Worm (Caenorhabditis elegans) whole organism, L4 larva: ENCODE results near the gene Y62H9A.16.

ENCODE experiments used
- D1046.2 ChIP-seq: fragments of 200-800 bp; sonication (Bioruptor generic); IDR thresholded peaks from 2 replicates; pipeline ENCODE4 v1.3.6; 2022; ENCODE audit warnings: missing genetic modification characterization, missing compliant biosample characterization
- T26A8.4 ChIP-seq: fragments of 200-800 bp; sonication (Bioruptor generic); IDR thresholded peaks from 2 replicates; pipeline ENCODE4 v1.3.6; 2022; ENCODE audit warnings: missing genetic modification characterization, missing compliant biosample characterization
- Y105C5A.15 ChIP-seq: fragments of 200-800 bp; sonication (Bioruptor generic); IDR thresholded peaks from 2 replicates; pipeline ENCODE4 v1.3.6; 2022; ENCODE audit warnings: missing genetic modification characterization, missing compliant biosample characterization
- aha-1 ChIP-seq: fragments of 150-350 bp; peaks from one replicate; lab custom pipeline; 2014; ENCODE audit warnings: missing biosample characterization, missing genetic modification characterization
- ceh-28 ChIP-seq: fragments of 150-350 bp; optimal IDR thresholded peaks from 2 replicates; lab custom pipeline; 2014; ENCODE audit warnings: missing biosample characterization, missing genetic modification reagents, missing genetic modification characterization
- ctbp-1 ChIP-seq: fragments of 200-800 bp; sonication (Bioruptor generic); IDR thresholded peaks from 2 replicates; pipeline ENCODE4 v1.3.6; 2022; ENCODE audit warnings: missing genetic modification reagents, missing genetic modification characterization, missing compliant biosample characterization
- daf-16 ChIP-seq, 3 experiments: sonication (generic microtip); optimal IDR thresholded peaks; 2 replicates each; lab custom pipeline; 2016 to 2017; ENCODE audit warnings: missing genetic modification characterization in 3 of 3, missing genetic modification reagents in 3 of 3, mild to moderate bottlenecking in 2 of 3, missing compliant biosample characterization in 2 of 3, missing biosample characterization in 1 of 3, moderate library complexity in 1 of 3
- dmd-6 ChIP-seq: fragments of 200-800 bp; sonication (Bioruptor generic); IDR thresholded peaks from 2 replicates; pipeline ENCODE4 v1.3.6; 2022; ENCODE audit warnings: missing genetic modification reagents, missing genetic modification characterization, missing compliant biosample characterization
- dpl-1 ChIP-seq: fragments of 150-350 bp; optimal IDR thresholded peaks from 2 replicates; lab custom pipeline; 2014; ENCODE audit warnings: missing biosample characterization, missing genetic modification reagents, missing genetic modification characterization
- duxl-1 ChIP-seq: sonication (generic microtip); optimal IDR thresholded peaks from 2 replicates; lab custom pipeline; 2016; ENCODE audit warnings: mild to moderate bottlenecking, missing genetic modification characterization, moderate library complexity, missing compliant biosample characterization; ENCODE audit not compliant: poor library complexity
- dve-1 ChIP-seq: sonication (generic microtip); optimal IDR thresholded peaks from 2 replicates; lab custom pipeline; 2017; ENCODE audit warnings: antibody characterized with exemption, mild to moderate bottlenecking, missing genetic modification characterization, missing compliant biosample characterization; ENCODE audit not compliant: insufficient read depth
- gei-8 ChIP-seq: fragments of 200-800 bp; sonication (Bioruptor generic); optimal IDR thresholded peaks from 2 replicates; lab custom pipeline; 2018; ENCODE audit warnings: mild to moderate bottlenecking, missing genetic modification characterization, missing compliant biosample characterization
- hif-1 ChIP-seq, 2 experiments: sonication (generic microtip); optimal IDR thresholded peaks; 2 replicates each; lab custom pipeline; 2016 to 2017; ENCODE audit warnings: missing compliant biosample characterization in 2 of 2, missing genetic modification characterization in 2 of 2, missing genetic modification reagents in 2 of 2, missing genotype in 2 of 2, mild to moderate bottlenecking in 1 of 2
- hlh-30 ChIP-seq: sonication (generic microtip); optimal IDR thresholded peaks from 2 replicates; lab custom pipeline; 2017; ENCODE audit warnings: antibody characterized with exemption, mild to moderate bottlenecking, missing genetic modification characterization, missing compliant biosample characterization; ENCODE audit not compliant: insufficient read depth
- hmg-1.1 ChIP-seq: fragments of 200-800 bp; sonication (Bioruptor generic); IDR thresholded peaks from 2 replicates; pipeline ENCODE4 v1.3.6; 2022; ENCODE audit warnings: missing genetic modification reagents, missing genetic modification characterization, missing compliant biosample characterization
- lir-3 ChIP-seq: sonication (generic microtip); optimal IDR thresholded peaks from 2 replicates; lab custom pipeline; 2016; ENCODE audit warnings: mild to moderate bottlenecking, missing genetic modification characterization, missing compliant biosample characterization
- madf-9 ChIP-seq: fragments of 200-800 bp; sonication (Bioruptor generic); conservative IDR thresholded peaks from 2 replicates; pipeline ENCODE4 v1.3.6; 2022; ENCODE audit warnings: missing genetic modification reagents, missing genetic modification characterization, missing compliant biosample characterization
- mdl-1 ChIP-seq, 2 experiments: fragments of 150-350 bp in 1 of 2; sonication (generic microtip) in 1 of 2; optimal IDR thresholded peaks; 2 replicates each; lab custom pipeline; 2014 to 2017; ENCODE audit warnings: missing biosample characterization in 2 of 2, missing genetic modification characterization in 2 of 2
- mep-1 ChIP-seq: fragments of 150-350 bp; sonication (generic microtip); optimal IDR thresholded peaks from 3 replicates; lab custom pipeline; 2014; ENCODE audit warnings: missing biosample characterization, missing genetic modification characterization
- mes-2 ChIP-seq: sonication (generic microtip); optimal IDR thresholded peaks from 2 replicates; lab custom pipeline; 2016; ENCODE audit warnings: missing genotype, mild to moderate bottlenecking, missing genetic modification characterization, missing compliant biosample characterization; ENCODE audit not compliant: poor library complexity, severe bottlenecking
- mxl-3 ChIP-seq: fragments of 200-800 bp; sonication (Bioruptor generic); optimal IDR thresholded peaks from 2 replicates; lab custom pipeline; 2018; ENCODE audit warnings: mild to moderate bottlenecking, missing genetic modification characterization, missing compliant biosample characterization
- nhr-11 ChIP-seq: fragments of 150-350 bp; optimal IDR thresholded peaks from 2 replicates; lab custom pipeline; 2014; ENCODE audit warnings: missing biosample characterization, missing genetic modification characterization
- nhr-25 ChIP-seq: sonication (generic microtip); optimal IDR thresholded peaks from 2 replicates; lab custom pipeline; 2017; ENCODE audit warnings: missing genetic modification characterization, mild to moderate bottlenecking, missing compliant biosample characterization, antibody characterized with exemption, moderate library complexity, borderline replicate concordance; ENCODE audit not compliant: insufficient read depth
- nhr-28 ChIP-seq: fragments of 150-350 bp; optimal IDR thresholded peaks from 2 replicates; lab custom pipeline; 2014; ENCODE audit warnings: missing biosample characterization, missing genetic modification characterization
- nhr-6 ChIP-seq: fragments of 150-350 bp; optimal IDR thresholded peaks from 2 replicates; lab custom pipeline; 2014; ENCODE audit warnings: missing biosample characterization, missing genetic modification characterization
- pha-4 ChIP-seq, 2 experiments: fragments of 150-350 bp in 1 of 2; fragments of 200-800 bp in 1 of 2; sonication (Bioruptor generic) in 1 of 2; IDR thresholded peaks in 1 of 2; optimal IDR thresholded peaks in 1 of 2; 2 replicates each; pipeline versions ENCODE4 v1.3.6 to Lab custom; 2014 to 2022; ENCODE audit warnings: missing genetic modification characterization in 2 of 2, missing genetic modification reagents in 2 of 2, missing biosample characterization in 1 of 2, missing compliant biosample characterization in 1 of 2
- rbr-2 ChIP-seq: sonication (generic microtip); optimal IDR thresholded peaks from 2 replicates; lab custom pipeline; 2016; ENCODE audit warnings: missing genotype, missing genetic modification characterization, missing compliant biosample characterization
- set-16 ChIP-seq: fragments of 200-800 bp; sonication (Bioruptor generic); IDR thresholded peaks from 2 replicates; pipeline ENCODE4 v1.3.6; 2022; ENCODE audit warnings: missing genetic modification reagents, missing genetic modification characterization, missing compliant biosample characterization
- spr-3 ChIP-seq: fragments of 200-800 bp; sonication (Bioruptor generic); optimal IDR thresholded peaks from 2 replicates; lab custom pipeline; 2018; ENCODE audit warnings: mild to moderate bottlenecking, missing genetic modification characterization, missing compliant biosample characterization
- unc-62 ChIP-seq, 3 experiments: fragments of 150-350 bp in 1 of 3; sonication (generic microtip); optimal IDR thresholded peaks in 2 of 3; peaks in 1 of 3; 1 replicate in 1 of 3; 2 replicates in 2 of 3; lab custom pipeline; 2014 to 2017; ENCODE audit warnings: missing biosample characterization in 3 of 3, missing genetic modification characterization in 3 of 3, missing genetic modification reagents in 3 of 3, missing genotype in 1 of 3
- zfp-3 ChIP-seq: fragments of 200-800 bp; sonication (Bioruptor generic); conservative IDR thresholded peaks from 2 replicates; pipeline ENCODE4 v1.3.6; 2022; ENCODE audit warnings: missing genetic modification reagents, missing genetic modification characterization, missing compliant biosample characterization
- zip-2 ChIP-seq: fragments of 150-350 bp; optimal IDR thresholded peaks from 2 replicates; lab custom pipeline; 2014; ENCODE audit warnings: missing biosample characterization, missing genetic modification characterization

Y62H9A.16 gene

DNA sequence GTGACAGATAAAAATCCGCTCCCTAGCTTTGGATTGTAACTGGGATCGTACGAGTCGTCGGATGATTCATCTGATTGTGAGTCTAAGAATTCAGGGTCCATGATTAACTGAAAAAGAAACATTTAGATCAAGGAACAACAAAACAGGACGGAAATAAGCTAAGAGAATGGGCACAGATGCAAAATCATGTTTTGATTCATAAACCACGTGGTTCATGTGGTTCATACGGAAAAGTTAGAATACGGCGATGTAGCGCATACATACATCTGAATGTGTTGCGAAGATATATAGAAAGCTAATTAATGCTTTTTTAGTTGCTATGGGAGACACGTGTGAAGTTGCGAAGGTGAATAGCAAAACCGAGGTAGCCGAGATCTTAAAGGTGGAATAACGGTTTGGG lies 23.9 kb downstream of the Y62H9A.16 start, which contains the start of gene F55G7.3:
Gene F55G7.3, minus strand, starts transcription at position 101 of the 400 bp plus-strand sequence.
- TF ChIP-seq aha-1 (tag; lab: Kevin White, UChicago) (peak; percentile 46), mep-1 (no peak), ctbp-1 (GFP tag; lab: Robert Waterston, UW) (no peak), lir-3 (tag; lab: Kevin White, UChicago) (no peak)
- TF ChIP-seq, all 104 proteins: peak for 1

DNA sequence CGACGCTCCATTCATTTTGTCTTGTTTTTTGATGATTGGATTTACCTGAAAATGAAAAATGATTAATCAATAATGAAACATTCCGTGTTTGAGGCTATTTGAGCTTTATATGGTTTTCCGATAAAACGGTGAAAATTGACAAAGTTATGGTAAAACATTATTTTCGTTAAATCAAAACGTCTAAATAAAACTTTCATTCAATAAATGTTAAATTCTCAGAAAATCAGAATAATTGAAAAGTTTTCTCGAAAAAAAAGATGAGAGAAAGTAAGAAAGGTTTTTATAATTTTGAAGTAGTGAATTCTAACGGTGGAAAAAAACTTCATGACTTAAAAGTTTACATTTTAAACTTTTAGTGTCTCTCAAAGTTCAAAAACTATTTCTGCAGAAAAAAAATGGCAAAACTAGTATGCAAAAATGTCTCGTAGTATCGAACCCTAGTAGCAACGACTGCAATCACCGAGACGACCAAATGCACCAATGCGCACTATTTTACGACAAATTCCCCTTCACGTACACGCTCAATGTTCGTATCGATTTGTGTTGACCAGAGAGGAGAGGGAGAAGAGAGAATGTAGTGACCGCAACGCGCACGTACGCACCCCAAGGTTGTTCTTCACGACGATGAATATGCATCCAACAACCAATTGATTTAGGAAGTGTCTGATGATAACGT lies 28.8 kb downstream of the Y62H9A.16 start, which contains the start of gene nfya-1:
Gene nfya-1, minus strand, starts transcription at position 51 of the 676 bp plus-strand sequence.
- peak; percentile 31; the same call in 1 of the 2 replicates for TF ChIP-seq dmd-6 (GFP tag; lab: Robert Waterston, UW)
- no peak for TF ChIP-seq zfp-3
- TF ChIP-seq T26A8.4 (GFP tag; lab: Robert Waterston, UW) = peak; percentile 14; the same call in 1 of the 2 replicates
- peak; percentile 13 for TF ChIP-seq nhr-11 (tag; lab: Kevin White, UChicago)
- TF ChIP-seq hmg-1.1 (GFP tag; lab: Robert Waterston, UW) = peak; percentile 76
- peak in 1 of 2 experiments; percentile 85 for TF ChIP-seq unc-62 (GFP tag; optimal IDR thresholded peaks at IDR 0.05 in 1 of 2; lab: Kevin White, UChicago)
- no peak for TF ChIP-seq unc-62 (tag; optimal IDR thresholded peaks at IDR 0.05; lab: Kevin White, UChicago)
- peak; percentile 62 for TF ChIP-seq ceh-28 (tag; lab: Kevin White, UChicago)
- TF ChIP-seq mes-2 (tag; lab: Kevin White, UChicago) = peak; percentile 75
- peak; percentile 33 for TF ChIP-seq dve-1 (tag; lab: Kevin White, UChicago)
- no peak for TF ChIP-seq D1046.2
- TF ChIP-seq nhr-28 = peak; percentile 60
- no peak for TF ChIP-seq Y105C5A.15 (GFP tag; lab: Robert Waterston, UW)
- peak; percentile 35 for TF ChIP-seq mxl-3 (GFP tag; lab: Kevin White, UChicago)
- no peak for TF ChIP-seq spr-3
- peak; percentile 19 to 98 for TF ChIP-seq hif-1 (tag; optimal IDR thresholded peaks at IDR 0.05; lab: Kevin White, UChicago)
- TF ChIP-seq rbr-2 (tag; lab: Kevin White, UChicago) = peak; percentile 45
- TF ChIP-seq madf-9 (GFP tag; lab: Robert Waterston, UW) = 0 out of 2 replicates have a peak, but pooled peaks have one; percentile 9
- TF ChIP-seq hlh-30 (tag; lab: Kevin White, UChicago) = peak; percentile 67
- no peak for TF ChIP-seq zip-2 (tag; lab: Kevin White, UChicago)
- TF ChIP-seq nhr-25 (tag; lab: Kevin White, UChicago) = peak; percentile 71
- TF ChIP-seq daf-16 (GFP tag; optimal IDR thresholded peaks at IDR 0.05; lab: Kevin White, UChicago) = no peak
- TF ChIP-seq daf-16 (tag; optimal IDR thresholded peaks at IDR 0.05; lab: Kevin White, UChicago) = peak; percentile 54
- TF ChIP-seq pha-4 (GFP tag; IDR thresholded peaks at IDR 0.05; lab: Robert Waterston, UW) = no peak
- peak; percentile 55 for TF ChIP-seq pha-4 (tag; optimal IDR thresholded peaks at IDR 0.05; lab: Kevin White, UChicago)
- TF ChIP-seq duxl-1 = peak; percentile 11
- peak in 1 of 2 experiments; percentile 70 for TF ChIP-seq mdl-1 (tag; optimal IDR thresholded peaks at IDR 0.05; lab: Kevin White, UChicago)
- TF ChIP-seq nhr-6 (tag; lab: Kevin White, UChicago) = peak; percentile 36
- TF ChIP-seq dpl-1 (GFP tag; lab: Kevin White, UChicago) = peak; percentile 28
- TF ChIP-seq aha-1 (tag; lab: Kevin White, UChicago) = peak; percentile 99
- TF ChIP-seq gei-8 (GFP tag; lab: Kevin White, UChicago) = no peak
- TF ChIP-seq, all 104 proteins: peak for 22

- TF ChIP-seq set-16 (GFP tag; lab: Robert Waterston, UW) (no peak), dve-1 (tag; lab: Kevin White, UChicago) (peak; percentile 42), unc-62 (GFP tag; optimal IDR thresholded peaks at IDR 0.05 in 1 of 2; lab: Kevin White, UChicago) (peak in 1 of 2 experiments; percentile 76), unc-62 (tag; optimal IDR thresholded peaks at IDR 0.05; lab: Kevin White, UChicago) (no peak), daf-16 (GFP tag; optimal IDR thresholded peaks at IDR 0.05; lab: Kevin White, UChicago) (no peak), daf-16 (tag; optimal IDR thresholded peaks at IDR 0.05; lab: Kevin White, UChicago) (peak; percentile 39), rbr-2 (tag; lab: Kevin White, UChicago) (peak; percentile 28)
Measured at ce11 chrX:11948184-11948894, 30.2 kb downstream of the Y62H9A.16 start, which contains the start of gene lsd-1. Gene lsd-1 (plus strand): TSS chrX:11948844.
